Worm (Caenorhabditis elegans) whole organism, L4/young adult: ENCODE measurements around the gene skr-21.

Source experiments
- W03F9.2 ChIP-seq: fragments of 150-350 bp; optimal IDR thresholded peaks from 2 replicates; lab custom pipeline; 2014; ENCODE audit warnings: missing biosample characterization, missing genetic modification characterization
- dao-5 ChIP-seq: sonication (generic microtip); optimal IDR thresholded peaks from 2 replicates; lab custom pipeline; 2016; ENCODE audit warnings: missing genotype, missing genetic modification characterization, moderate library complexity, missing compliant biosample characterization
- him-1 ChIP-seq: sonication (generic microtip); optimal IDR thresholded peaks from 2 replicates; lab custom pipeline; 2016; ENCODE audit warnings: missing genotype, missing genetic modification reagents, missing genetic modification characterization, missing compliant biosample characterization

DNA sequence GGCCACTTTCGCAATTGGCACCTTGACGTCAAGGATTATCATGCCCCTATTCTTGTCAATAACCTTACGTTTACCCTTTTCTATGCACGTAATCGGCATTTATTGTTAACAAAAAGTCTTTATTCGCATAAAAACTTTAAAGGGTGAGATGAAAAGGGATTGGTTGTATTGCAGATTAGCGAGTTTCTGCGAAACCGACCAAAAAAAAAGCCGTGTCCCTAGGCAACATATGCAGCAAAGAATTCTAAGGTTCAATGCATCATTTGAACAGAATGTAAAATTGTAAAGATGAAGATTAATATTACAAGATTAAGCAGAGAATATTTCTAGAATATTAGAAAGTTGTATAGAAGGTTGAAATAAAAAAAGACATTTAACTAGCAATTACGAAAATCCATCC is 44.5 kb downstream of the skr-21 start:
- no peak for TF ChIP-seq him-1
- no peak for TF ChIP-seq dao-5 (tag; lab: Kevin White, UChicago)
- TF ChIP-seq W03F9.2 (tag; lab: Kevin White, UChicago), result no peak
